Worm (Caenorhabditis elegans): ENCODE data around the gene srh-239.

The srh-239 gene

DNA sequence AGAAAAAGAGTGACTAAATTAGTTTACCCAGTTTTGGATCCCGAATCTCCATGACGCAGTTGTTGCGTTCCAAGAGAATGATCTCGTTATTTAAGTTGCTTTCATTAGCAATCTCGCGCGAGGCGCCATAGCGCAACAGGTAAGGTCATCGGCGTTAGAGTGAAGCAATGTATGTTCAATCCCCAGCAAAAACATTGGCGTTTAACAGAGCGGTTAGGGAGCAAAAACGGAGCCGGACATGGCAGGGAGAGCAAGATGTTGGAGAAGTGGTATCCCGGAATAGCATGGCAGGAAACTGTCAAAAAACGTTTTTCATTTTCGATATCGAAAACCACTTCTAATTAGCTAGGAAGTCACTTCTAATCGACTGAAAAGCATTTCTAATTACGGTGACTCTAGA, 8.8 kb downstream of the srh-239 start:
- TF ChIP-seq nhr-85 (tag) (peak; percentile 22), nhr-28 (tag; optimal IDR thresholded peaks at IDR 0.05) (no peak), aly-2 (tag; optimal IDR thresholded peaks at IDR 0.05) (no peak), swsn-7 (tag; optimal IDR thresholded peaks at IDR 0.05) (no peak), ets-5 (GFP tag; IDR thresholded peaks at IDR 0.05) (no peak)

DNA sequence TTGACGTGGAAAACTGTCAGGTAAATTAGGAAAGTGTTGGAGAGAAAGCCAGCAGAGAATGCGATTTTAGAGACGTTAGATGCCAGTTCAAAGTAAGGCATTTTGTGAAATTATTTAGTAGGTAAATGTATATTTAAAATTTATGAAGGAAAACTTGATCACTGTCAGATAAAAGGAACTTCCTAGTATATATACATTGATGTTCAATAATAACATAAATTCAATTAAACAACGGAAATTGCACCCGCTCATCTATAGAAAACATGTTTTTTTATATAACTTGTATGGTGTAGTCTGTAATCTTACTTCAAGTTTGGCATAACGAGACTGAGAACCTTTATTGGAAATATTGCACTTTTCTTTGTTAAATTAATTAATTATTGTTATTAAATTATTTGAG, 13.6 kb downstream of the srh-239 start, which contains the start of gene str-71:
TSS of gene str-71 (minus strand) at position 101 of the 400 bp plus-strand sequence.
- TF ChIP-seq nhr-77 (tag; optimal IDR thresholded peaks at IDR 0.05) (no peak), fkh-8 (tag; optimal IDR thresholded peaks at IDR 0.05) (no peak), lin-13 (GFP tag; optimal IDR thresholded peaks at IDR 0.05) (no peak), lsy-2 (tag; optimal IDR thresholded peaks at IDR 0.05) (no peak), Y116A8C.19 (tag; optimal IDR thresholded peaks at IDR 0.05; ENCODE audit: borderline replicate concordance) (no peak), nhr-12 (tag; optimal IDR thresholded peaks at IDR 0.05) (no peak), sptf-1 (tag; optimal IDR thresholded peaks at IDR 0.05) (no peak), unc-130 (tag; optimal IDR thresholded peaks at IDR 0.05) (no peak), blmp-1 (tag; optimal IDR thresholded peaks at IDR 0.05) (no peak), egl-13 (tag; optimal IDR thresholded peaks at IDR 0.05) (no peak)

DNA sequence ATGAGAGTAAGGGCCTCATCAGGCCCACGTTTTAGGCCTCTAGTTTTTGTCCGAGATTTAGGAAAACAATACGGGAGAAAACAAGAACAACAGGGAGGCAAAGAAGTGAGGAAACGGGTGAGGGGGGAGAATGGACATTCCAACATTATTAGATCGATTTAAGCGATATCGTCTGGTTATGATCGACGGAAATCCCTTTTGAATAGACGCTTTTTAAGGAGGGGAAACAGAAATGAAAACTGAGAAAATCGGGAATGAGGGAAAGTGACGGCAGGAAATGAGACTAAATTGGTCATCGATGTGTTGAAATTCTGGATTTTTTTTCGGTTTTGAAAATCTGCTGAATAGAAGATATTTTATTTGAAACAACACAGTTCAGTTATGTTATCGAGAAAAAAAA, 18.9 kb downstream of the srh-239 start, which contains the start of gene rocf-1:
TSS of gene rocf-1 (minus strand) at position 101 of the 400 bp plus-strand sequence.
- TF ChIP-seq mdl-1 (tag; optimal IDR thresholded peaks at IDR 0.05), result no peak
- no peak for TF ChIP-seq unc-62 (GFP tag; optimal IDR thresholded peaks at IDR 0.05)
- no peak for TF ChIP-seq ceh-8 (GFP tag; optimal IDR thresholded peaks at IDR 0.05)
- no peak for TF ChIP-seq irx-1 (tag; optimal IDR thresholded peaks at IDR 0.05)
- no peak for TF ChIP-seq nhr-19 (GFP tag; conservative IDR thresholded peaks at IDR 0.05)
- TF ChIP-seq nhr-47 (tag; optimal IDR thresholded peaks at IDR 0.05), result no peak
- no peak for TF ChIP-seq sup-37 (GFP tag; optimal IDR thresholded peaks at IDR 0.05)

DNA sequence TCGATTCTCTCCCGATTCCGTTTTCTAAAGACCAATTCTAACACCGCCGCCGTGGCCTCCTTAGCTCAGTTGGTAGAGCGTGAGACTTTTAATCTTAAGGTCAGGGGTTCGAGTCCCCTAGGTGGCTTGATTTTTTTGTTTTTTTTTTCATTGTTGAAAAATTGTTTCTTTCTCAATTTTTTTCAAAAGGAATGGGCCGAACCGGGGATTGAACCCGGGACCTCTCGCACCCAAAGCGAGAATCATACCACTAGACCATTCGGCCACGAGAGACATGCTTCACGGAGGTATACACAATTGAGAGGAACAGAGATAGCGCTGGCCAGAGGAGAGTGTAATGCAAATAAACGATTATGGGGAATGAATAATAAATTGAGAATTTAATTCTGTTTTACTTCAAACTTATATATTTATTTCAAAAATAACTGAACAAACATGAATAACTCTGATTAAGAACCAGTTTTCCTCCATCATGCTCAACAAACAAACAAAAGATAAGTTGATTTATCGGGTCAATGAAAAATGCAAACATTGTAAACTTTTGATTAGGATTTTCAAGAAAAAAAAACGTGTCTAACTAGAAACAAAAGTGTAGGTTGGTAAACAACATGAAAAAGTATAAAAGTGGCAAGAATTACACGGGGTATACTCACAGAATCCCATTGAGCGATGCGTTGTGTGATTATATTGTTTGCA, 19.6 kb downstream of the srh-239 start, which contains the start of gene pqn-71:
TSS of gene pqn-71 (plus strand) at position 646 of the 696 bp plus-strand sequence.
- TF ChIP-seq sptf-1 (tag; optimal IDR thresholded peaks at IDR 0.05) (no peak), isw-1 (GFP tag; IDR thresholded peaks at IDR 0.05) (peak; percentile 27), hlh-17 (GFP tag; optimal IDR thresholded peaks at IDR 0.05; ENCODE audit: borderline replicate concordance) (no peak), lin-35 (GFP tag; optimal IDR thresholded peaks at IDR 0.05) (peak; percentile 42 to 75), sup-37 (GFP tag; optimal IDR thresholded peaks at IDR 0.05) (peak; percentile 41), ama-1 (optimal IDR thresholded peaks at IDR 0.05) (no peak), nhr-20 (tag; optimal IDR thresholded peaks at IDR 0.05) (peak; percentile 85), swsn-7 (tag; optimal IDR thresholded peaks at IDR 0.05) (peak; percentile 78), mdl-1 (tag; optimal IDR thresholded peaks at IDR 0.05) (peak in 1 of 2 experiments; percentile 51), unc-98 (GFP tag; IDR thresholded peaks at IDR 0.05) (0 out of 2 replicates have a peak, but pooled peaks have one; percentile 25), sox-4 (tag; optimal IDR thresholded peaks at IDR 0.05) (peak; percentile 45), dpl-1 (GFP tag; optimal IDR thresholded peaks at IDR 0.05) (peak; percentile 39 to 58 (median 48)), nhr-85 (tag) (peak; percentile 86), ztf-11 (tag; optimal IDR thresholded peaks at IDR 0.05) (peak in 1 of 2 experiments; percentile 38), nhr-77 (tag; optimal IDR thresholded peaks at IDR 0.05) (peak; percentile 86), fkh-10 (GFP tag; optimal IDR thresholded peaks at IDR 0.05) (no peak), mab-9 (GFP tag; IDR thresholded peaks at IDR 0.05) (0 out of 2 replicates have a peak, but pooled peaks have one; percentile 8), irx-1 (tag; optimal IDR thresholded peaks at IDR 0.05) (peak; percentile 74), efl-3 (GFP tag; optimal IDR thresholded peaks at IDR 0.05) (peak; percentile 22), xbp-1 (tag; optimal IDR thresholded peaks at IDR 0.05) (peak; percentile 65), dsc-1 (tag; optimal IDR thresholded peaks at IDR 0.05) (peak; percentile 79), ets-5 (GFP tag; IDR thresholded peaks at IDR 0.05) (no peak), lir-3 (tag; optimal IDR thresholded peaks at IDR 0.05; ENCODE audit: poor library complexity) (peak; percentile 44), ceh-90 (tag; optimal IDR thresholded peaks at IDR 0.05) (peak; percentile 25), aly-2 (tag; optimal IDR thresholded peaks at IDR 0.05) (peak; percentile 39), mef-2 (tag; optimal IDR thresholded peaks at IDR 0.05) (no peak), hpl-2 (GFP tag; optimal IDR thresholded peaks at IDR 0.05) (peak; percentile 79), nhr-90 (tag; optimal IDR thresholded peaks at IDR 0.05; ENCODE audit: poor library complexity) (peak; percentile 94), elt-3 (tag; optimal IDR thresholded peaks at IDR 0.05) (peak in 2 of 6 experiments; percentile 45 to 72), efl-1 (optimal IDR thresholded peaks at IDR 0.05) (peak; percentile 42 to 68), efl-1 (GFP tag; optimal IDR thresholded peaks at IDR 0.05 in 1 of 2) (peak; percentile 42 to 96), nhr-47 (tag; optimal IDR thresholded peaks at IDR 0.05) (peak; percentile 91), grh-1 (GFP tag; IDR thresholded peaks at IDR 0.05) (peak; percentile 34; the same call in 1 of the 2 replicates)
